Worm (Caenorhabditis elegans): Measurements from ENCODE around the gene T10B10.4.

ce11 chrX:15158699-15159312 lies 31.1 kb upstream of the T10B10.4 start, which contains the start of gene C11G10.1:
- no peak for TF ChIP-seq unc-86 (tag; optimal IDR thresholded peaks at IDR 0.05)
- TF ChIP-seq nhr-76 (tag; optimal IDR thresholded peaks at IDR 0.05) = no peak
- TF ChIP-seq ces-1 (GFP tag; optimal IDR thresholded peaks at IDR 0.05) = no peak
- no peak for TF ChIP-seq pqm-1 (tag; optimal IDR thresholded peaks at IDR 0.05)
- TF ChIP-seq lin-15B (tag; optimal IDR thresholded peaks at IDR 0.05) = no peak
- TF ChIP-seq vab-15 (tag; optimal IDR thresholded peaks at IDR 0.05) = no peak
- no peak for TF ChIP-seq fos-1 (tag; optimal IDR thresholded peaks at IDR 0.05)
- TF ChIP-seq nhr-19 (GFP tag; conservative IDR thresholded peaks at IDR 0.05) = no peak
- no peak for TF ChIP-seq mdl-1 (tag; optimal IDR thresholded peaks at IDR 0.05)
- TF ChIP-seq unc-130 (tag; optimal IDR thresholded peaks at IDR 0.05) = no peak
- peak in 2 of 6 experiments; percentile 38 to 78 for TF ChIP-seq elt-3 (tag; optimal IDR thresholded peaks at IDR 0.05)
- no peak for TF ChIP-seq hpl-2 (GFP tag; optimal IDR thresholded peaks at IDR 0.05)
- no peak for TF ChIP-seq elt-2 (tag; optimal IDR thresholded peaks at IDR 0.05)
- TF ChIP-seq snpc-4 (tag; optimal IDR thresholded peaks at IDR 0.05) = no peak
